Worm (Caenorhabditis elegans) whole organism, L1 larva: ENCODE measurements around the gene clpp-1.

Source experiments
- ama-1 ChIP-seq: fragments of 150-350 bp; optimal IDR thresholded peaks from 2 replicates; lab custom pipeline; 2014
- egl-27 ChIP-seq, 2 experiments: fragments of 150-350 bp in 1 of 2; sonication (generic microtip); optimal IDR thresholded peaks; 3 replicates each; lab custom pipeline; 2017 to 2018; ENCODE audit warnings: missing biosample characterization in 2 of 2, missing genetic modification characterization in 2 of 2, missing genetic modification reagents in 2 of 2
- lin-13 ChIP-seq: fragments of 150-350 bp; optimal IDR thresholded peaks from 2 replicates; lab custom pipeline; 2014; ENCODE audit warnings: missing biosample characterization, missing genetic modification reagents, missing genetic modification characterization
- lsy-2 ChIP-seq, 2 experiments: fragments of 150-350 bp; optimal IDR thresholded peaks; 2 replicates each; lab custom pipeline; 2014; ENCODE audit warnings: missing biosample characterization in 2 of 2, missing genetic modification characterization in 2 of 2
- sox-4 ChIP-seq: sonication (generic microtip); optimal IDR thresholded peaks from 2 replicates; lab custom pipeline; 2016; ENCODE audit warnings: missing genetic modification characterization, missing compliant biosample characterization
- ztf-11 ChIP-seq, 2 experiments: sonication (generic microtip); optimal IDR thresholded peaks; 2 replicates each; lab custom pipeline; 2016 to 2017; ENCODE audit warnings: missing genetic modification characterization in 2 of 2, missing biosample characterization in 1 of 2, missing compliant biosample characterization in 1 of 2

ce11 chrII:10281674-10282073 is 21.0 kb downstream of the clpp-1 start:
- TF ChIP-seq lsy-2 (tag; optimal IDR thresholded peaks at IDR 0.05; lab: Kevin White, UChicago) (no peak), lin-13 (GFP tag; lab: Kevin White, UChicago) (no peak), ztf-11 (tag; optimal IDR thresholded peaks at IDR 0.05; lab: Kevin White, UChicago) (no peak), ama-1 (lab: Kevin White, UChicago) (no peak), egl-27 (tag; optimal IDR thresholded peaks at IDR 0.05; lab: Kevin White, UChicago) (no peak), sox-4 (no peak)
